Fruit fly (Drosophila melanogaster): ENCODE results near the gene CG4022.

Gene CG4022

dm6 chr3L:9420054-9420818 lies 9.6 kb upstream of the CG4022 start (continued):
- peak; percentile 63; the same call in 1 of the 2 replicates for TF ChIP-seq esg (GFP tag; conservative IDR thresholded peaks at IDR 0.05)
- TF ChIP-seq MBD-R2 (GFP tag; IDR thresholded peaks at IDR 0.05): no peak
- no peak for TF ChIP-seq CG6854 (GFP tag; optimal IDR thresholded peaks at IDR 0.05)
- TF ChIP-seq CG10209 (GFP tag; optimal IDR thresholded peaks at IDR 0.05): peak; percentile 26
- no peak for TF ChIP-seq D (optimal IDR thresholded peaks at IDR 0.05)
- TF ChIP-seq D (GFP tag; optimal IDR thresholded peaks at IDR 0.05): peak; percentile 3
- 0 out of 3 replicates have a peak, but pooled peaks have one; percentile 26 for TF ChIP-seq CG17361 (GFP tag; IDR thresholded peaks at IDR 0.05)
- peak; percentile 54 for TF ChIP-seq Xbp1 (GFP tag; optimal IDR thresholded peaks at IDR 0.05)
- no peak for TF ChIP-seq Dp (GFP tag; optimal IDR thresholded peaks at IDR 0.05)
- peak; percentile 45 for TF ChIP-seq CG2875 (GFP tag; optimal IDR thresholded peaks at IDR 0.05)
- TF ChIP-seq CG32532 (GFP tag; IDR thresholded peaks at IDR 0.05): peak; percentile 14; the same call in 1 of the 2 replicates
- TF ChIP-seq Nf-YA (GFP tag; IDR thresholded peaks at IDR 0.05): peak; percentile 43; the same call in 1 of the 2 replicates
- TF ChIP-seq CG1529 (GFP tag; optimal IDR thresholded peaks at IDR 0.05): peak; percentile 2
- peak; percentile 41 for TF ChIP-seq phol (tag; optimal IDR thresholded peaks at IDR 0.05)
- TF ChIP-seq CG9437 (GFP tag; optimal IDR thresholded peaks at IDR 0.05): peak; percentile 24
- peak; percentile 62 for TF ChIP-seq unpg (GFP tag; optimal IDR thresholded peaks at IDR 0.05)
- TF ChIP-seq CG9727 (GFP tag; optimal IDR thresholded peaks at IDR 0.05): peak; percentile 43
- TF ChIP-seq cad (GFP tag; optimal IDR thresholded peaks at IDR 0.05): no peak
- TF ChIP-seq NfI (GFP tag; optimal IDR thresholded peaks at IDR 0.05): peak; percentile 51
- peak; percentile 29 for TF ChIP-seq Fer3 (tag; optimal IDR thresholded peaks at IDR 0.05)
- peak in 1 of 2 experiments; percentile 74 for TF ChIP-seq eve (GFP tag; optimal IDR thresholded peaks at IDR 0.05)
- peak; percentile 26; the same call in 1 of the 2 replicates for TF ChIP-seq CG1024 (GFP tag; IDR thresholded peaks at IDR 0.05)
- peak; percentile 4 for TF ChIP-seq CG12942 (GFP tag; optimal IDR thresholded peaks at IDR 0.05)
- peak; percentile 22 for TF ChIP-seq CG12659 (GFP tag; optimal IDR thresholded peaks at IDR 0.05)
- TF ChIP-seq CG11456 (GFP tag; IDR thresholded peaks at IDR 0.05): 0 out of 3 replicates have a peak, but pooled peaks have one; percentile 24
- no peak for TF ChIP-seq ewg (GFP tag; optimal IDR thresholded peaks at IDR 0.05)
- peak; percentile 44 for TF ChIP-seq odd (GFP tag; optimal IDR thresholded peaks at IDR 0.05)
- TF ChIP-seq Lim3 (GFP tag; IDR thresholded peaks at IDR 0.05): 0 out of 2 replicates have a peak, but pooled peaks have one; percentile 19
- TF ChIP-seq Med (GFP tag): peak; percentile 81
- TF ChIP-seq CG2120 (GFP tag; optimal IDR thresholded peaks at IDR 0.05): peak; percentile 49
- peak; percentile 4 for TF ChIP-seq tx (GFP tag; optimal IDR thresholded peaks at IDR 0.05)
- TF ChIP-seq Optix (GFP tag; IDR thresholded peaks at IDR 0.05): no peak
- TF ChIP-seq hth (optimal IDR thresholded peaks at IDR 0.05): no peak
- no peak for TF ChIP-seq CG8290 (GFP tag; optimal IDR thresholded peaks at IDR 0.05)
- TF ChIP-seq CG8290 (tag; optimal IDR thresholded peaks at IDR 0.05): peak in 1 of 2 experiments; percentile 43
- peak; percentile 50 for TF ChIP-seq org-1 (GFP tag; optimal IDR thresholded peaks at IDR 0.05)
- TF ChIP-seq sug (tag; optimal IDR thresholded peaks at IDR 0.05): peak; percentile 90
- peak; percentile 7 for TF ChIP-seq CG16863 (GFP tag; optimal IDR thresholded peaks at IDR 0.05)
- no peak for TF ChIP-seq al (GFP tag; IDR thresholded peaks at IDR 0.05)
- 0 out of 2 replicates have a peak, but pooled peaks have one; percentile 12 for TF ChIP-seq CG5953 (GFP tag; IDR thresholded peaks at IDR 0.05)
- peak; percentile 20 for TF ChIP-seq Camta (GFP tag; optimal IDR thresholded peaks at IDR 0.05)
- TF ChIP-seq gem (tag; optimal IDR thresholded peaks at IDR 0.05): peak; percentile 72
- TF ChIP-seq emc (GFP tag; optimal IDR thresholded peaks at IDR 0.05): no peak
- TF ChIP-seq caup (GFP tag; optimal IDR thresholded peaks at IDR 0.05; ENCODE audit: severe bottlenecking): peak; percentile 17
- TF ChIP-seq Hand (GFP tag; optimal IDR thresholded peaks at IDR 0.05): no peak
- TF ChIP-seq bsh (GFP tag; optimal IDR thresholded peaks at IDR 0.05): peak; percentile 50 to 86
- TF ChIP-seq CG1233 (GFP tag; optimal IDR thresholded peaks at IDR 0.05): peak; percentile 12
- TF ChIP-seq gsb (GFP tag; IDR thresholded peaks at IDR 0.05): no peak
- TF ChIP-seq CG12391 (tag; optimal IDR thresholded peaks at IDR 0.05): peak; percentile 52

All from whole organism, embryonic.